Worm (Caenorhabditis elegans) whole organism, mixed stage, embryonic: ENCODE measurements around the gene nhr-20.

Experiments
- drap-1 ChIP-seq: fragments of 200-800 bp; sonication (Bioruptor generic); optimal IDR thresholded peaks from 3 replicates; lab custom pipeline; 2018; ENCODE audit warnings: mild to moderate bottlenecking, missing genetic modification characterization, missing compliant biosample characterization
- elt-1 ChIP-seq: sonication (generic microtip); optimal IDR thresholded peaks from 2 replicates; lab custom pipeline; 2017; ENCODE audit warnings: missing genetic modification characterization, mild to moderate bottlenecking, missing compliant biosample characterization, antibody characterized with exemption, moderate library complexity, borderline replicate concordance; ENCODE audit not compliant: insufficient read depth
- nhr-237 ChIP-seq: fragments of 150-350 bp; optimal IDR thresholded peaks from 2 replicates; lab custom pipeline; 2014; ENCODE audit warnings: missing biosample characterization, missing genetic modification characterization
- unc-39 ChIP-seq: fragments of 150-350 bp; optimal IDR thresholded peaks from 2 replicates; lab custom pipeline; 2014; ENCODE audit warnings: missing biosample characterization, missing genetic modification characterization

DNA sequence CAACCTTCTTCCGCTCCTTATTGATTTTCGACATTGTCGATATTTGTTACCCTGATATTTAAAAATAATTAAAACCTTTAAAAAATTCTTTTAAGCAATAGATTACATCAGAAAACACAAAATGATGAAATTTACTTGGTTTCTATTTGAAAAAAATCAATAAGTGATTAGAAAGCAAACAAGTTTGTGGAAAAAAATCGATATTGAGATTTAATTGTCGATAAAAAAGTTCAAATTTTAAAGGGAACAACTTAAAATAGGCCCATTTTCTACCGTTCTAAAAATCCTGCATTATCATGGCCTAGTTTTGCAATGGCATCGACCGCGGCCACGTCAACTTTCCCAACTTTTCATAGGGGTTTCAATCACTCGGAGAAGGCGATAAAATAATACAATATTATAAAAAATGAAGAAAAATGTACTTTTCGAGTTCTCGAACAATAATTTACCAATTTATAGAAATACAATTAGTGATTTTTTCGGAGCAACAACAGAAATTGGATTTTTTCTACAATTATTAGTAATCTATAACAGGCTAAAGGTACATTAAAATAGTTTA lies 46.2 kb downstream of the nhr-20 start, which contains the start of gene lars-1:
- TF ChIP-seq nhr-237 (no peak), drap-1 (no peak), elt-1 (tag; lab: Kevin White, UChicago) (no peak), unc-39 (tag; lab: Kevin White, UChicago) (no peak)
